Fruit fly (Drosophila melanogaster): ENCODE data around the gene CG8032.

CG8032 gene

DNA sequence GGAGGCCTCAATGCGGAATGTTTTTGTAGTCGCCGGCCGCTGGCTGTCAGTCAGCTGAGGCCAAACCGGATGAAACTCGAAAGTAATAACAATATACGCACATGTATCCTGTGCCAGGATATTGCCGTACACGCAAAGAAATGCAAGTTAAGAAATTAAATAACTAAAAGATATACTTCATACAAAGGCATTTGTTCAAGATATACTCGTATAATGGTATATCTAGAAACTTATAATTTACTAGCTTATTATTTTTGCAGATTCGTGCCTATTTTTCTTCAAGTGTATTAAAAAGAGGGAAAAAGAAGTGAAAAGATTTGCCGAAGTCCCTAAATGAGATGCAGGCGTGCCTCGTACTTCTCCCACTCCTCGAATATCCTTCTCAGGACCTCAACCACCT, 19.4 kb downstream of the CG8032 start:
- TF ChIP-seq Dref (GFP tag; IDR thresholded peaks at IDR 0.05) (0 out of 2 replicates have a peak, but pooled peaks have one; percentile 1), zfh1 (GFP tag; IDR thresholded peaks at IDR 0.05) (peak; percentile 28; the same call in 1 of the 3 replicates), CG10979 (tag; optimal IDR thresholded peaks at IDR 0.05) (peak; percentile 47), CG9727 (GFP tag; optimal IDR thresholded peaks at IDR 0.05) (peak; percentile 62), mld (GFP tag; IDR thresholded peaks at IDR 0.05; ENCODE audit: partially characterized antibody) (no peak), sens (GFP tag) (peak; percentile 74), sima (GFP tag; optimal IDR thresholded peaks at IDR 0.05) (no peak), fd102C (GFP tag; optimal IDR thresholded peaks at IDR 0.05) (peak; percentile 79), CG12391 (tag; optimal IDR thresholded peaks at IDR 0.05) (peak; percentile 10), CG17829 (tag; optimal IDR thresholded peaks at IDR 0.05) (peak; percentile 25), CG4404 (GFP tag; IDR thresholded peaks at IDR 0.05) (peak; percentile 65), CG30403 (GFP tag; optimal IDR thresholded peaks at IDR 0.05) (no peak), prd (optimal IDR thresholded peaks at IDR 0.05) (no peak), prd (GFP tag; IDR thresholded peaks at IDR 0.05) (peak; percentile 84), CG8924 (tag; optimal IDR thresholded peaks at IDR 0.05) (peak; percentile 35), ase (GFP tag; IDR thresholded peaks at IDR 0.05) (no peak), CG15479 (GFP tag; optimal IDR thresholded peaks at IDR 0.05) (peak; percentile 67), sc (optimal IDR thresholded peaks at IDR 0.05) (no peak), sc (GFP tag; optimal IDR thresholded peaks at IDR 0.05) (no peak), NfI (GFP tag; optimal IDR thresholded peaks at IDR 0.05) (no peak), CG14710 (tag; optimal IDR thresholded peaks at IDR 0.05) (peak; percentile 5), B-H2 (GFP tag; optimal IDR thresholded peaks at IDR 0.05) (no peak), CG7271 (tag; optimal IDR thresholded peaks at IDR 0.05) (peak; percentile 58), CG10959 (GFP tag; IDR thresholded peaks at IDR 0.05) (peak; percentile 42; the same call in 1 of the 2 replicates), Nf-YA (GFP tag; IDR thresholded peaks at IDR 0.05) (no peak), lola (GFP tag; optimal IDR thresholded peaks at IDR 0.05) (peak in 1 of 3 experiments; percentile 56), dmrt11E (tag; optimal IDR thresholded peaks at IDR 0.05) (peak; percentile 55), CG30431 (GFP tag; optimal IDR thresholded peaks at IDR 0.05) (no peak), Xrp1 (GFP tag; IDR thresholded peaks at IDR 0.05) (peak; percentile 28; the same call in 1 of the 2 replicates), CG10267 (tag; optimal IDR thresholded peaks at IDR 0.05) (peak; percentile 3), Hsf (GFP tag; optimal IDR thresholded peaks at IDR 0.05) (peak; percentile 10), CG13775 (GFP tag; optimal IDR thresholded peaks at IDR 0.05) (peak; percentile 4), CG18262 (tag; optimal IDR thresholded peaks at IDR 0.05) (peak; percentile 5), luna (GFP tag; optimal IDR thresholded peaks at IDR 0.05) (no peak), CG7987 (GFP tag; optimal IDR thresholded peaks at IDR 0.05) (no peak), twi (tag; optimal IDR thresholded peaks at IDR 0.05) (peak; percentile 12), ci (GFP tag; IDR thresholded peaks at IDR 0.05) (0 out of 3 replicates have a peak, but pooled peaks have one; percentile 11), zen (tag; optimal IDR thresholded peaks at IDR 0.05) (peak; percentile 88), CG8765 (GFP tag; IDR thresholded peaks at IDR 0.05) (peak; percentile 65), ac (GFP tag; optimal IDR thresholded peaks at IDR 0.05) (peak; percentile 27), CG15696 (tag; optimal IDR thresholded peaks at IDR 0.05) (peak; percentile 66), zf30C (GFP tag; optimal IDR thresholded peaks at IDR 0.05) (peak; percentile 65)
